Fruit fly (Drosophila melanogaster): Measurements from ENCODE around the gene CG5160.

DNA sequence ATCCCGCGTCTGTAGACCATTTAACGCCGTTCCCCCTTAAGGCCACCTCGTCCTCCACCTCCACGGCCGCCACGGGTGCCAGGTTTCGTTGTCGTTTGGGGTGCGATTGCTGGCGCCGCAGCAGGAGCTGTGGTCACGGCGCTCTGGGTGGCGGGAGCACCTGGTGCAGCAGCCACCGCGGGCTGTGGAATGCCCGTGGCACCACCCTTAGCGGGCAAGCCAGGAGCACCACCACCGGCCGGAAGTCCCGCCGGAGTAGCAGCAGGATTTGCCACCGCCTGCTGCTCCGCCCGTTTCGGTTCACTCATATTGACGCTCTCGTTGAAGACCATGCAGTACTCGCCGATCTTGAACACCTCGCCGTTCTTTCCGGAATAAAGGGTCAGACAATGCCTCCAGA lies 10.5 kb upstream of the CG5160 start:
- no peak for TF ChIP-seq Dif (GFP tag; optimal IDR thresholded peaks at IDR 0.05; ENCODE audit: partially characterized antibody)
- no peak for TF ChIP-seq brk (GFP tag; optimal IDR thresholded peaks at IDR 0.05)
- TF ChIP-seq tai (GFP tag; optimal IDR thresholded peaks at IDR 0.05): no peak
- no peak for TF ChIP-seq Hr78 (GFP tag; optimal IDR thresholded peaks at IDR 0.05)
- TF ChIP-seq Sp1 (GFP tag; optimal IDR thresholded peaks at IDR 0.05): no peak
- no peak for TF ChIP-seq Hr83 (GFP tag; optimal IDR thresholded peaks at IDR 0.05; ENCODE audit: poor library complexity, severe bottlenecking)
- TF ChIP-seq dl (GFP tag; optimal IDR thresholded peaks at IDR 0.05; ENCODE audit: insufficient read depth in 1 of 2, partially characterized antibody in 2 of 2): no peak
- no peak for TF ChIP-seq psq (GFP tag; optimal IDR thresholded peaks at IDR 0.05)
